Worm (Caenorhabditis elegans) whole organism, mixed stage, embryonic: ENCODE data around the gene Y57A10A.24.

Source experiments
- M03D4.4 ChIP-seq: sonication (generic microtip); optimal IDR thresholded peaks from 2 replicates; lab custom pipeline; 2017; ENCODE audit warnings: mild to moderate bottlenecking, missing genetic modification characterization, missing compliant biosample characterization
- bed-3 ChIP-seq: fragments of 200-800 bp; sonication (Bioruptor generic); optimal IDR thresholded peaks from 3 replicates; lab custom pipeline; 2018; ENCODE audit warnings: mild to moderate bottlenecking, missing genetic modification characterization, moderate library complexity, missing compliant biosample characterization
- blmp-1 ChIP-seq: fragments of 150-350 bp; optimal IDR thresholded peaks from 2 replicates; lab custom pipeline; 2014; ENCODE audit warnings: missing biosample characterization, missing genetic modification characterization
- ceh-39 ChIP-seq: fragments of 150-350 bp; optimal IDR thresholded peaks from 2 replicates; lab custom pipeline; 2014; ENCODE audit warnings: missing biosample characterization, missing genetic modification characterization
- ceh-43 ChIP-seq: fragments of 200-800 bp; sonication (Bioruptor generic); optimal IDR thresholded peaks from 2 replicates; lab custom pipeline; 2018; ENCODE audit warnings: mild to moderate bottlenecking, missing genetic modification characterization, moderate library complexity, missing compliant biosample characterization
- ces-1 ChIP-seq: fragments of 150-350 bp; optimal IDR thresholded peaks from 2 replicates; lab custom pipeline; 2014; ENCODE audit warnings: missing biosample characterization, missing genetic modification reagents, missing genetic modification characterization
- drap-1 ChIP-seq: fragments of 200-800 bp; sonication (Bioruptor generic); optimal IDR thresholded peaks from 3 replicates; lab custom pipeline; 2018; ENCODE audit warnings: mild to moderate bottlenecking, missing genetic modification characterization, missing compliant biosample characterization
- elt-1 ChIP-seq: sonication (generic microtip); optimal IDR thresholded peaks from 2 replicates; lab custom pipeline; 2017; ENCODE audit warnings: missing genetic modification characterization, mild to moderate bottlenecking, missing compliant biosample characterization, antibody characterized with exemption, moderate library complexity, borderline replicate concordance; ENCODE audit not compliant: insufficient read depth
- elt-3 ChIP-seq: fragments of 150-350 bp; optimal IDR thresholded peaks from 2 replicates; lab custom pipeline; 2014; ENCODE audit warnings: missing biosample characterization, missing genetic modification characterization
- flh-1 ChIP-seq: fragments of 200-800 bp; sonication (Bioruptor generic); optimal IDR thresholded peaks from 2 replicates; lab custom pipeline; 2018; ENCODE audit warnings: mild to moderate bottlenecking, missing genetic modification characterization, moderate library complexity, missing compliant biosample characterization
- ham-2 ChIP-seq: fragments of 200-800 bp; sonication (Bioruptor generic); optimal IDR thresholded peaks from 2 replicates; lab custom pipeline; 2018; ENCODE audit warnings: mild to moderate bottlenecking, missing genetic modification characterization, missing compliant biosample characterization
- hlh-1 ChIP-seq: fragments of 150-350 bp; optimal IDR thresholded peaks from 2 replicates; lab custom pipeline; 2014; ENCODE audit warnings: missing biosample characterization, missing genetic modification reagents, missing genetic modification characterization
- lin-13 ChIP-seq: fragments of 150-350 bp; optimal IDR thresholded peaks from 2 replicates; lab custom pipeline; 2014; ENCODE audit warnings: missing biosample characterization, missing genetic modification characterization
- lin-32 ChIP-seq: fragments of 200-800 bp; sonication (Bioruptor generic); optimal IDR thresholded peaks from 2 replicates; lab custom pipeline; 2018; ENCODE audit warnings: mild to moderate bottlenecking, missing genetic modification characterization, missing compliant biosample characterization
- lsy-2 ChIP-seq: fragments of 150-350 bp; optimal IDR thresholded peaks from 2 replicates; lab custom pipeline; 2014; ENCODE audit warnings: missing biosample characterization, missing genetic modification characterization
- mab-5 ChIP-seq: fragments of 150-350 bp; optimal IDR thresholded peaks from 2 replicates; lab custom pipeline; 2014; ENCODE audit warnings: missing biosample characterization, missing genetic modification characterization
- mep-1 ChIP-seq: fragments of 150-350 bp; optimal IDR thresholded peaks from 2 replicates; lab custom pipeline; 2017; ENCODE audit warnings: missing biosample characterization, missing genetic modification reagents, missing genetic modification characterization, inconsistent platforms
- mls-2 ChIP-seq: sonication (generic microtip); optimal IDR thresholded peaks from 2 replicates; lab custom pipeline; 2016; ENCODE audit warnings: mild to moderate bottlenecking, missing genetic modification characterization, moderate library complexity, missing compliant biosample characterization
- nhr-12 ChIP-seq: fragments of 150-350 bp; optimal IDR thresholded peaks from 2 replicates; lab custom pipeline; 2014; ENCODE audit warnings: missing biosample characterization, missing genetic modification characterization
- nhr-2 ChIP-seq: fragments of 150-350 bp; optimal IDR thresholded peaks from 2 replicates; lab custom pipeline; 2014; ENCODE audit warnings: missing biosample characterization, missing genetic modification characterization
- nhr-237 ChIP-seq: fragments of 150-350 bp; optimal IDR thresholded peaks from 2 replicates; lab custom pipeline; 2014; ENCODE audit warnings: missing biosample characterization, missing genetic modification characterization
- nhr-28 ChIP-seq: fragments of 150-350 bp; optimal IDR thresholded peaks from 2 replicates; lab custom pipeline; 2014; ENCODE audit warnings: missing biosample characterization, missing genetic modification characterization
- nhr-76 ChIP-seq: sonication (generic microtip); optimal IDR thresholded peaks from 2 replicates; lab custom pipeline; 2017; ENCODE audit warnings: missing biosample characterization, missing genetic modification characterization
- sem-2 ChIP-seq: fragments of 200-800 bp; sonication (Bioruptor generic); optimal IDR thresholded peaks from 2 replicates; lab custom pipeline; 2018; ENCODE audit warnings: mild to moderate bottlenecking, missing genetic modification characterization, missing compliant biosample characterization
- snpc-4 ChIP-seq: fragments of 150-350 bp; optimal IDR thresholded peaks from 2 replicates; lab custom pipeline; 2014; ENCODE audit warnings: missing biosample characterization, missing genetic modification characterization
- sptf-1 ChIP-seq: sonication (generic microtip); optimal IDR thresholded peaks from 2 replicates; lab custom pipeline; 2017; ENCODE audit warnings: mild to moderate bottlenecking, missing genetic modification characterization, moderate library complexity, missing compliant biosample characterization
- tbx-8 ChIP-seq: fragments of 200-800 bp; sonication (Bioruptor generic); optimal IDR thresholded peaks from 2 replicates; lab custom pipeline; 2018; ENCODE audit warnings: mild to moderate bottlenecking, missing genetic modification characterization, moderate library complexity, missing compliant biosample characterization
- unc-120 ChIP-seq: sonication (generic microtip); optimal IDR thresholded peaks from 2 replicates; lab custom pipeline; 2017; ENCODE audit warnings: missing genetic modification characterization, missing compliant biosample characterization; ENCODE audit not compliant: poor library complexity, severe bottlenecking
- unc-39 ChIP-seq: fragments of 150-350 bp; optimal IDR thresholded peaks from 2 replicates; lab custom pipeline; 2014; ENCODE audit warnings: missing biosample characterization, missing genetic modification characterization
- zip-8 ChIP-seq: fragments of 150-350 bp; optimal IDR thresholded peaks from 2 replicates; lab custom pipeline; 2014; ENCODE audit warnings: missing biosample characterization, missing genetic modification characterization
- ztf-11 ChIP-seq: fragments of 150-350 bp; optimal IDR thresholded peaks from 2 replicates; lab custom pipeline; 2014; ENCODE audit warnings: missing biosample characterization, missing genetic modification characterization

Gene Y57A10A.24

DNA sequence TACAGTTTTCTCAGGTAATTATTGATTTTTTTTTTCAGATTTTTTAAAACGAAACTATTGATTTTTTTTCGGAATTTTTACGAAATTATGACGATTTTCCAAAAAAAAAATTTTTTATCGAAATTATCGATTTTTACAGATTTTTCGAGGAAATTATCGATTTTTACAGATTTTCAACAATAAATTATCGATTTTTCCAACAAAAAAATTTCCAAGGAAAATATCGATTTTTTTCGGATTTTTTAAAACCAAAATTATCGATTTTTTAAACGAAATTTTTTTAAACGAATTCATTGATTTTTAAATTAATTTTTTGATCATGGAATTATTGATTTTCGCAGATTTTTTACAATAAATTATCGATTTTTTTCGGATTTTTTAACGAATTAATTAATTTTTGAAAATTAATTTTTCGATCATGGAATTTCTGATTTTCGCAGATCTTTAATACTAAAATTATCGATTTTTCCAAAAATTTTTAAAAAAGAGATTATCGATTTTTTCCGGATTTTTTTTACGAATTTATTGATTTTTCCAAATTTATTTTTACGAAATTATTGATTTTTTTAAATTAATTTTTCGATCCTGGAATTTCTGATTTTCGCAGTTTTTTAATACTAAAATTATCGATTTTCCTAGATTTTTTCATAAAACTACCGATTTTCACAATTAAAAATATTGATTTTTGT lies 12.9 kb downstream of the Y57A10A.24 start:
- no peak for TF ChIP-seq nhr-28 (tag; lab: Kevin White, UChicago)
- peak; percentile 38 for TF ChIP-seq ces-1 (GFP tag; lab: Kevin White, UChicago)

DNA sequence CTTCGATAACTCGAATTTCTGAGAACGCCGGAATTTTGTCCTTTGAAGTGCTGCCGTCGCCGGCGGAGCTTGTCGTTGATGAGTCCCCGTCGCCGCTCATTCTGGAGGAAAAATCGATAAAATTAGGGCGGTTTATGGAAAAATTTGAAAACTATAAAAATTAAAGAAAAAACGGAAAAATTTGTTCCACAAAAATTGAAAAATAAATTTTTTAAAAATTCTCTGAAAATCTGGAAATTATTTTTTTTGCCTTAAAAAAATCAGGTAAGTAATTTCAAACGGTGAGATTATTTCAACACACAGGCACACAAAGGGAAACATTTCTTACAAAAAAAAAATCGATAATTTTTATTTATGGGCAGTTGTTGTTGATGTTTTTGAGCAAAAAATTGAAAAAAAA lies 13.8 kb downstream of the Y57A10A.24 start, which contains the start of gene parn-2:
parn-2 (minus strand) TSS at position 101 of the 400 bp plus-strand sequence.
- no peak for TF ChIP-seq lin-32 (GFP tag; lab: Kevin White, UChicago)
- TF ChIP-seq ztf-11 = no peak
- no peak for TF ChIP-seq tbx-8 (GFP tag; lab: Kevin White, UChicago)
- no peak for TF ChIP-seq ham-2 (GFP tag; lab: Kevin White, UChicago)
- TF ChIP-seq elt-1 (tag; lab: Kevin White, UChicago) = no peak
- no peak for TF ChIP-seq unc-120 (tag; lab: Kevin White, UChicago)
- no peak for TF ChIP-seq mep-1 (tag; lab: Kevin White, UChicago)
- no peak for TF ChIP-seq flh-1 (GFP tag; lab: Kevin White, UChicago)
- no peak for TF ChIP-seq nhr-237 (tag; lab: Kevin White, UChicago)
- no peak for TF ChIP-seq elt-3
- no peak for TF ChIP-seq lsy-2 (tag; lab: Kevin White, UChicago)
- TF ChIP-seq ces-1 (GFP tag; lab: Kevin White, UChicago) = no peak
- no peak for TF ChIP-seq ceh-43 (GFP tag; lab: Kevin White, UChicago)
- no peak for TF ChIP-seq nhr-2 (tag; lab: Kevin White, UChicago)
- TF ChIP-seq unc-39 (tag; lab: Kevin White, UChicago) = no peak
- no peak for TF ChIP-seq hlh-1
- TF ChIP-seq, all 35 proteins: peak for 0

DNA sequence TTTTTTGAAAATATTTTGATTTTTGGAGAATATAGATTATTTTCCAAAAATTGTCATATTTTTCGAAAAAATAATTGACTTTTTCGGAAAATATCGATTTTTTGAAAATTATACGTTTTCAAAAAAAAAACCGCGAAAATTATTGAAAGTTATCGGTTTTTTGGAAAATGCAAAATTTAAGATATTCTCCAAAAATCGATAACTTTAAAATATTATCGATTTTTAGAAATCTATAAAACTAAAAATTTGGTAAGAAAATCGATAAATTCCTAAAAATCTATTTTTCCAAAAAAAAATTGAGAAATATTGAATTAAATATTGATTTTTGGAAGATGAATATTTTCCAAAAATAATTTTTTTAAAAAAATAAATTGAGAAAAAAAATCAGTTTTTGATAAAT lies 14.3 kb downstream of the Y57A10A.24 start:
- TF ChIP-seq hlh-1 = no peak
- no peak for TF ChIP-seq ceh-43 (GFP tag; lab: Kevin White, UChicago)
- no peak for TF ChIP-seq blmp-1 (tag; lab: Kevin White, UChicago)
- TF ChIP-seq lin-32 (GFP tag; lab: Kevin White, UChicago) = no peak

DNA sequence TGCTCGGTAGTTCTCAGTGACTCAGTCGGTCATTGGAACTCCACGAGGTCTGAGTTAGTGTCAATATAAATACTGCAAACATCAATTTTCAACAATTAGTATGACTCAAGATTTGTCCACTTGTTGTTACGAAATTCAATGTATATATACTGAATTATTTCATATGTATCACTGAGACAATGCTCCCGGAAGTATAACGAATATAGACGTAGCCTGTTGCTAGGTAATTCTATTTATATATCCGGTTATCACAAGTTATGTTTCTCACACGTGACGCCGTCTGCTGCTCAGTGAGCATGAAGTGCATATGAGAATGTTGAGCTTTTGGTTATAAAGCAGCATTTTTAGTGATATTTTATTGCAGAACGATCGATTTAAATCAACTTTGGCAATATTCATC lies 17.8 kb downstream of the Y57A10A.24 start:
- TF ChIP-seq mls-2 (tag; lab: Kevin White, UChicago) (no peak), M03D4.4 (tag; lab: Kevin White, UChicago) (no peak), nhr-237 (tag; lab: Kevin White, UChicago) (no peak), snpc-4 (tag; lab: Kevin White, UChicago) (no peak), nhr-12 (tag; lab: Kevin White, UChicago) (no peak), zip-8 (tag; lab: Kevin White, UChicago) (no peak), elt-1 (tag; lab: Kevin White, UChicago) (no peak), nhr-76 (tag; lab: Kevin White, UChicago) (no peak)

DNA sequence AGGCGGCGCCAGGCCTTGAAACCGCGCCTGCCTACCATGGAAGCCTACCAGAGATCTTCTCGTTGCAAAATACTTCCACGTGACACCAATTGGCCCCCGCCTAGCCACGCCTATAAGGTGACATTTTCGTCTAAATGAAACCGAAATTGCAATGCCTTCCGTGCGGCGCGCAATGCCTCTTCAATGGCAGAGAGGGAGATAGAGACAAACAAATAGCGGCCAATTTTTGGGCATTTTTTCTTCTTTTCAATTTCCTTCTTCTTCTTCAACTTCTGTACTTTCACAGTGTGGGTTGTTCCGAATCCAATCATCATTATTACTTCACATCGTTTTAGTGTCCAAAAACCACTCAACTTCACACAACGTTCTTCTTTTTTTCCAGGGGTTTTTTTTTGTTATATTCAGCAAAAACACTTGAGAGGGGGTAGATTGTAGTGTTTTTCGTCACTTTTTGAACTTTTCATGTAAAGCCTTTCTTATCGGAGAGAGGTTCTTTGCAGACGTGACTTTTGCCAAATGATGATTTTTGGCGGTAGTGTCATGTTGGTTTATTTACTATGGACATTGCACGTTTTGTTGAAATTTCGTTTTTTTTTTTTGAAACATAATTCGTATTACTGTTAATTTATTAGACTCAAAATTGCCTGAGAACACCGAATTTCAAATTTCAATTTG lies 18.5 kb downstream of the Y57A10A.24 start:
- no peak for TF ChIP-seq mab-5 (tag; lab: Kevin White, UChicago)
- no peak for TF ChIP-seq drap-1 (GFP tag; lab: Kevin White, UChicago)
- no peak for TF ChIP-seq unc-39 (tag; lab: Kevin White, UChicago)
- no peak for TF ChIP-seq ham-2 (GFP tag; lab: Kevin White, UChicago)
- TF ChIP-seq zip-8 (tag; lab: Kevin White, UChicago) = no peak
- no peak for TF ChIP-seq ceh-39 (tag; lab: Kevin White, UChicago)
- no peak for TF ChIP-seq sem-2 (GFP tag; lab: Kevin White, UChicago)
- TF ChIP-seq tbx-8 (GFP tag; lab: Kevin White, UChicago) = no peak
- TF ChIP-seq M03D4.4 (tag; lab: Kevin White, UChicago) = no peak
- TF ChIP-seq elt-3 = no peak
- TF ChIP-seq mls-2 (tag; lab: Kevin White, UChicago) = no peak
- TF ChIP-seq blmp-1 (tag; lab: Kevin White, UChicago) = no peak
- no peak for TF ChIP-seq nhr-28 (tag; lab: Kevin White, UChicago)
- no peak for TF ChIP-seq ceh-43 (GFP tag; lab: Kevin White, UChicago)
- no peak for TF ChIP-seq nhr-12 (tag; lab: Kevin White, UChicago)
- TF ChIP-seq ztf-11 = no peak
- no peak for TF ChIP-seq lin-13
- TF ChIP-seq sptf-1 (tag; lab: Kevin White, UChicago) = no peak
- TF ChIP-seq bed-3 (GFP tag; lab: Kevin White, UChicago) = no peak
- TF ChIP-seq, all 35 proteins: peak for 0
